Worm (Caenorhabditis elegans) whole organism, L2 larva: ENCODE data around the gene gta-1.

Experiments
- C34F6.9 ChIP-seq: fragments of 150-350 bp; optimal IDR thresholded peaks from 2 replicates; lab custom pipeline; 2014; ENCODE audit warnings: missing biosample characterization, missing genetic modification characterization
- F13H6.1 ChIP-seq: sonication (generic microtip); optimal IDR thresholded peaks from 2 replicates; lab custom pipeline; 2016; ENCODE audit warnings: missing genetic modification characterization, missing compliant biosample characterization
- R02D3.7 ChIP-seq: fragments of 150-350 bp; optimal IDR thresholded peaks from 2 replicates; lab custom pipeline; 2014; ENCODE audit warnings: missing biosample characterization, missing genetic modification characterization
- Y55F3AM.14 ChIP-seq: fragments of 200-800 bp; sonication (Bioruptor generic); optimal IDR thresholded peaks from 2 replicates; lab custom pipeline; 2018; ENCODE audit warnings: mild to moderate bottlenecking, missing genetic modification characterization, missing compliant biosample characterization
- alr-1 ChIP-seq: fragments of 150-350 bp; optimal IDR thresholded peaks from 2 replicates; lab custom pipeline; 2014; ENCODE audit warnings: missing biosample characterization, missing genetic modification characterization
- aly-2 ChIP-seq: fragments of 150-350 bp; optimal IDR thresholded peaks from 2 replicates; lab custom pipeline; 2014; ENCODE audit warnings: missing biosample characterization, missing genetic modification characterization
- blmp-1 ChIP-seq: sonication (generic microtip); optimal IDR thresholded peaks from 2 replicates; lab custom pipeline; 2017; ENCODE audit warnings: missing genetic modification characterization, mild to moderate bottlenecking, missing compliant biosample characterization, antibody characterized with exemption, moderate library complexity; ENCODE audit not compliant: insufficient read depth
- ceh-16 ChIP-seq: fragments of 150-350 bp; optimal IDR thresholded peaks from 2 replicates; lab custom pipeline; 2014; ENCODE audit warnings: missing biosample characterization, missing genetic modification characterization
- ceh-82 ChIP-seq: fragments of 150-350 bp; optimal IDR thresholded peaks from 2 replicates; lab custom pipeline; 2014; ENCODE audit warnings: missing biosample characterization, missing genetic modification characterization
- crh-2 ChIP-seq: sonication (generic microtip); optimal IDR thresholded peaks from 2 replicates; lab custom pipeline; 2017; ENCODE audit warnings: missing biosample characterization, missing genetic modification characterization
- dmd-4 ChIP-seq: sonication (generic microtip); optimal IDR thresholded peaks from 2 replicates; lab custom pipeline; 2017; ENCODE audit warnings: missing biosample characterization, missing genetic modification characterization
- egl-27 ChIP-seq: sonication (generic microtip); optimal IDR thresholded peaks from 3 replicates; lab custom pipeline; 2017; ENCODE audit warnings: missing biosample characterization, missing genetic modification reagents, missing genetic modification characterization
- elt-3 ChIP-seq: sonication (generic microtip); optimal IDR thresholded peaks from 2 replicates; lab custom pipeline; 2017; ENCODE audit warnings: missing biosample characterization, missing genetic modification characterization
- fos-1 ChIP-seq: fragments of 150-350 bp; optimal IDR thresholded peaks from 2 replicates; lab custom pipeline; 2014; ENCODE audit warnings: missing biosample characterization, missing genetic modification characterization
- gmeb-1 ChIP-seq: fragments of 150-350 bp; optimal IDR thresholded peaks from 2 replicates; lab custom pipeline; 2014; ENCODE audit warnings: missing biosample characterization, missing genetic modification characterization
- lin-11 ChIP-seq: fragments of 150-350 bp; sonication (generic microtip); optimal IDR thresholded peaks from 2 replicates; lab custom pipeline; 2014; ENCODE audit warnings: missing biosample characterization, missing genetic modification characterization, inconsistent platforms, mixed read lengths
- lin-13 ChIP-seq: fragments of 150-350 bp; optimal IDR thresholded peaks from 2 replicates; lab custom pipeline; 2014; ENCODE audit warnings: missing biosample characterization, missing genetic modification reagents, missing genetic modification characterization
- lsy-2 ChIP-seq, 2 experiments: fragments of 150-350 bp in 1 of 2; sonication (generic microtip) in 1 of 2; optimal IDR thresholded peaks; 2 replicates each; lab custom pipeline; 2014 to 2017; ENCODE audit warnings: missing biosample characterization in 2 of 2, missing genetic modification characterization in 2 of 2
- mab-5 ChIP-seq: fragments of 150-350 bp; optimal IDR thresholded peaks from 2 replicates; lab custom pipeline; 2014; ENCODE audit warnings: missing biosample characterization, missing genetic modification characterization
- mbf-1 ChIP-seq: sonication (generic microtip); optimal IDR thresholded peaks from 2 replicates; lab custom pipeline; 2017; ENCODE audit warnings: missing biosample characterization, missing genetic modification characterization
- mdl-1 ChIP-seq, 2 experiments: fragments of 150-350 bp in 1 of 2; sonication (generic microtip) in 1 of 2; optimal IDR thresholded peaks; 2 replicates each; lab custom pipeline; 2017; ENCODE audit warnings: missing biosample characterization in 2 of 2, missing genetic modification characterization in 2 of 2
- nhr-10 ChIP-seq: sonication (generic microtip); optimal IDR thresholded peaks from 2 replicates; lab custom pipeline; 2017; ENCODE audit warnings: missing biosample characterization, missing genetic modification characterization
- nhr-11 ChIP-seq: fragments of 150-350 bp; optimal IDR thresholded peaks from 2 replicates; lab custom pipeline; 2014; ENCODE audit warnings: missing biosample characterization, missing genetic modification characterization
- nhr-12 ChIP-seq: fragments of 150-350 bp; optimal IDR thresholded peaks from 2 replicates; lab custom pipeline; 2014; ENCODE audit warnings: missing biosample characterization, missing genetic modification characterization
- nhr-129 ChIP-seq: fragments of 150-350 bp; optimal IDR thresholded peaks from 2 replicates; lab custom pipeline; 2014; ENCODE audit warnings: missing biosample characterization, missing genetic modification characterization
- nhr-21 ChIP-seq: fragments of 150-350 bp; optimal IDR thresholded peaks from 2 replicates; lab custom pipeline; 2014; ENCODE audit warnings: missing biosample characterization, missing genetic modification characterization
- nhr-25 ChIP-seq: fragments of 150-350 bp; sonication (generic microtip); optimal IDR thresholded peaks from 3 replicates; lab custom pipeline; 2014; ENCODE audit warnings: missing biosample characterization, missing genetic modification characterization
- nhr-6 ChIP-seq: fragments of 150-350 bp; optimal IDR thresholded peaks from 2 replicates; lab custom pipeline; 2014; ENCODE audit warnings: missing biosample characterization, missing genetic modification characterization
- nhr-77 ChIP-seq: fragments of 150-350 bp; optimal IDR thresholded peaks from 2 replicates; lab custom pipeline; 2014; ENCODE audit warnings: missing biosample characterization, missing genetic modification characterization
- peb-1 ChIP-seq: fragments of 150-350 bp; optimal IDR thresholded peaks from 2 replicates; lab custom pipeline; 2014; ENCODE audit warnings: missing biosample characterization, missing genetic modification characterization
- sem-4 ChIP-seq: fragments of 150-350 bp; optimal IDR thresholded peaks from 2 replicates; lab custom pipeline; 2014; ENCODE audit warnings: missing biosample characterization, missing genetic modification reagents, missing genetic modification characterization
- skn-1 ChIP-seq: sonication (generic microtip); optimal IDR thresholded peaks from 2 replicates; lab custom pipeline; 2017; ENCODE audit warnings: missing biosample characterization, missing genetic modification characterization
- sma-3 ChIP-seq: sonication (generic microtip); optimal IDR thresholded peaks from 2 replicates; lab custom pipeline; 2016; ENCODE audit warnings: missing genetic modification reagents, missing genetic modification characterization, missing compliant biosample characterization
- snpc-4 ChIP-seq: fragments of 150-350 bp; optimal IDR thresholded peaks from 2 replicates; lab custom pipeline; 2014; ENCODE audit warnings: missing biosample characterization, missing genetic modification characterization
- unc-55 ChIP-seq: fragments of 150-350 bp; sonication (generic microtip); optimal IDR thresholded peaks from 3 replicates; lab custom pipeline; 2014; ENCODE audit warnings: missing biosample characterization, missing genetic modification reagents, missing genetic modification characterization
- zag-1 ChIP-seq: fragments of 150-350 bp; optimal IDR thresholded peaks from 2 replicates; lab custom pipeline; 2014; ENCODE audit warnings: missing biosample characterization, missing genetic modification characterization
- ztf-4 ChIP-seq: fragments of 150-350 bp; optimal IDR thresholded peaks from 2 replicates; lab custom pipeline; 2014; ENCODE audit warnings: missing biosample characterization, missing genetic modification characterization

gta-1 gene

DNA sequence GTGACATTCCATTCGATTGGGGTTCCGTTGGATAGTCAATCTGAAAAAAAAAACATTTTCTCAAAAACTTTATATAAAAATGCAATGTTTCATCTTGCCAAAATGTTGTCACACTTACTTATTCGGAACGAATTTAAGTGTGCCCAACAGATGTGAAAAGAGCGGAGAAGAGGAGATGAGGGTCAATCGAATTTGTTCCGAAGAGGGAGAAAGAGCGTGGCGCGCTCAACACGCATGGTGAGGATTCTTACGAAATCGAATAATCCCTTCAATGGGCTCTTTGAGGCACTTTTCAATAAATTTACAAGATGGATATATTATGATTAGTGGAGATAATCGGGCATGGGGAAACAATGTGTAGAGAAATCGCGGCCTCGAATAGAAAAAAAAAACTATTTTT, 9.7 kb upstream of the gta-1 start:
- TF ChIP-seq sem-4 (tag; lab: Kevin White, UChicago) (no peak), zag-1 (tag; lab: Kevin White, UChicago) (peak; percentile 34), snpc-4 (no peak)

DNA sequence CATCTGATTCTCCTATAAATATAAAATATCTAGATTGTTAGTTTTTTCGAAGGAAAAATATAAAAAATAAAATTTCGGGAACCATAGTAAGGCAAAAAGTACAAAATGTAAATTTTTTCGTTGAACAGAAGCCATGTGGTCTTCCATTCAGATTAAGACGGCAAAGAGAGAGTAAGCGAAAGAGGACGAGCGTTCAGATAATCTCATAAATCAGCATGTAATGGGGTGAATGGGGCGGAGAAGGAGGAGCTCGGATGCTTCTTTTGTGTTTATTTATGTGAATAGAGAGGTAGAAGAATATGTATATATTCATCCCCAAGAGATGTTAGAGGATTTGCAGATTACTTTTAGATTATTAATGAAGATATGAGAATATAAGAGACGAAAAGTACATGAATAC, 6.1 kb upstream of the gta-1 start, which contains the start of gene pxf-1:
Gene pxf-1 (minus strand): TSS at position 14 of the 400 bp plus-strand sequence.
- no peak for TF ChIP-seq nhr-21
- peak; percentile 39 for TF ChIP-seq mab-5 (tag; lab: Kevin White, UChicago)

DNA sequence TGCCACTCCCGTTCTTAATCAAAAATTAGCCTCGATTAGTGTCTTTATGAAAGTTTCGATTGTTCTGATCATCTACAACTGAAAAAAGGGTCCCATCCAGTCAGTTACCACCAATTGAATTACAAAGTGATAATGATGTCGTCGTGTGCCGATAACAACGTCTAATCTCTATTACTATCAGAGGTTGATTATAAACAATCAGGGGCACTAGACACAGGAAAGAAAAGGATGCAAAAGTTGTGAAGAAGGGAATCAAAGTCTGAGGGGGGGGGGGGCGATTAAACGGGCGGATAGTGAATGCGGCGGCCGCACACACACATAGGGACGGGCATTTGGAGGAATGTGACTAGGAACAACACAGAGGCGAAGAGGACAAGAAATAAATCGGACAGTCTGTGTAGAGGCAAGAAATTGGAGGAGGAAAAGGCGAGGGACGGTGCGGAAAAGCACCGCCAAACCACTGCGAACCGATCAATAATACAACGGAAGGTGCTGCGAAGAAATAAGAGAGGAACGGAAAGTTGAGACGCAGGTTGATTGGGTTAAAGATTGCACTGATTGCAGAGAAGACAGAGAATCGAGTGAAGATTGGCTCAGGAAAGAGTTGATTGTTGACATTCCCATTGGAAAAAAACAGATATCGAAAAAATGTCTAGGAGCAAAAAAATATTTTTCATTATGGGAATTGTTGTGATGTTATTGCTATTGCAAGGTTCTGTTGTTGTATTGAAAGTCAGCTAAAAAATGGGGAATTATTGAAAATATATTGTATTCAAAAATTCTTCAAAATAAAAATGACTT, 5.3 kb upstream of the gta-1 start:
- TF ChIP-seq blmp-1 (tag; lab: Kevin White, UChicago) (no peak), nhr-12 (tag; lab: Kevin White, UChicago) (no peak), Y55F3AM.14 (GFP tag; lab: Kevin White, UChicago) (no peak), elt-3 (no peak), skn-1 (no peak), alr-1 (tag; lab: Kevin White, UChicago) (no peak), mab-5 (tag; lab: Kevin White, UChicago) (no peak), nhr-6 (tag; lab: Kevin White, UChicago) (no peak), dmd-4 (tag; lab: Kevin White, UChicago) (no peak), nhr-10 (tag; lab: Kevin White, UChicago) (no peak), mbf-1 (no peak), F13H6.1 (tag; lab: Kevin White, UChicago) (peak; percentile 4), C34F6.9 (tag; lab: Kevin White, UChicago) (peak; percentile 15), R02D3.7 (no peak), nhr-21 (no peak), sma-3 (GFP tag; lab: Kevin White, UChicago) (no peak), sem-4 (tag; lab: Kevin White, UChicago) (peak; percentile 12), nhr-77 (no peak), lin-13 (no peak), nhr-11 (tag; lab: Kevin White, UChicago) (no peak), ceh-16 (tag; lab: Kevin White, UChicago) (no peak), peb-1 (tag; lab: Kevin White, UChicago) (peak; percentile 42), ztf-4 (tag; lab: Kevin White, UChicago) (no peak), nhr-25 (tag; lab: Kevin White, UChicago) (no peak), lsy-2 (tag; optimal IDR thresholded peaks at IDR 0.05; lab: Kevin White, UChicago) (peak in 1 of 2 experiments; percentile 16)

DNA sequence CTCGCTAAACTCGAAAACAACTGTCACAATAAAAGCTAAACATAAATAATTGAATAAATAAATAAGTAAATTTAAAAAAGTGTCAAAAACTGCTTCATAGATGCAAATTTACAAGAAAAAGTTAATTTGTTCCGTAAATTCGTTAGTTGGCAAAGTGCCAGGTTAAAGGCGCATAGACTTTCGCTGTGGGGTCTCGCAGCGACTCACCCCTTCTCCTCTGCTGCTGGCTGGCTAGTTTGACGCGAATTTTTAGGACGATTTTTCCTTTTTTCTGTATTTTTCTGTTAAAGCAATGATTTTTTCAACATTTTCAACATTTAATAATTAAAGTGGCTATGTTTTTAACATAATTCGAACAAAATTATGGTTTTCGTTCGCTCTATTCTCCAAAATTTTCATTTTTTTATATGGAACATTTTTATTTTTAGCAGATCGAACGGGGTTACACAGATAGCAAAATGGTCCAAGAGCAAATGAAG, 4.2 kb upstream of the gta-1 start, which contains the start of gene rack-1:
Gene rack-1 (plus strand): TSS at position 429 of the 479 bp plus-strand sequence.
- TF ChIP-seq nhr-10 (tag; lab: Kevin White, UChicago) = no peak
- peak; percentile 63 for TF ChIP-seq gmeb-1 (tag; lab: Kevin White, UChicago)
- peak; percentile 38 to 82 for TF ChIP-seq lsy-2 (tag; optimal IDR thresholded peaks at IDR 0.05; lab: Kevin White, UChicago)
- no peak for TF ChIP-seq aly-2 (tag; lab: Kevin White, UChicago)
- peak; percentile 79 for TF ChIP-seq crh-2 (tag; lab: Kevin White, UChicago)
- no peak for TF ChIP-seq mdl-1 (tag; optimal IDR thresholded peaks at IDR 0.05; lab: Kevin White, UChicago)
- no peak for TF ChIP-seq zag-1 (tag; lab: Kevin White, UChicago)
- peak; percentile 12 for TF ChIP-seq egl-27 (tag; lab: Kevin White, UChicago)
- no peak for TF ChIP-seq ceh-82
- TF ChIP-seq nhr-129 (tag; lab: Kevin White, UChicago) = peak; percentile 60
- TF ChIP-seq sma-3 (GFP tag; lab: Kevin White, UChicago) = peak; percentile 35
- peak; percentile 6 for TF ChIP-seq lin-11 (tag; lab: Kevin White, UChicago)
- peak; percentile 34 for TF ChIP-seq nhr-25 (tag; lab: Kevin White, UChicago)
- peak; percentile 33 for TF ChIP-seq lin-13
- peak; percentile 34 for TF ChIP-seq F13H6.1 (tag; lab: Kevin White, UChicago)
- TF ChIP-seq fos-1 = peak; percentile 23
- peak; percentile 27 for TF ChIP-seq nhr-21
- peak; percentile 47 for TF ChIP-seq ceh-16 (tag; lab: Kevin White, UChicago)
- peak; percentile 83 for TF ChIP-seq unc-55 (GFP tag; lab: Kevin White, UChicago)
- peak; percentile 66 for TF ChIP-seq C34F6.9 (tag; lab: Kevin White, UChicago)
